Fruit fly (Drosophila melanogaster) ovary, adult (tissue): ENCODE results near the gene CG4822.

Source experiments
- CG17801 ChIP-seq: fragments of 200-800 bp; optimal IDR thresholded peaks from 2 replicates; lab custom pipeline; 2019; ENCODE audit warnings: missing biosample characterization, mild to moderate bottlenecking, missing genetic modification characterization, moderate library complexity; ENCODE audit not compliant: partially characterized antibody

CG4822 gene

dm6 chr2L:102161-102761, 19.3 kb downstream of the CG4822 start, which contains the start of gene Creld:
Creld (plus strand) TSS chr2L:102380.
- TF ChIP-seq CG17801, result peak; percentile 68

dm6 chr2L:94639-95059, 26.9 kb downstream of the CG4822 start, which contains the start of gene Zir:
Zir (plus strand) TSS chr2L:94739.
- no peak for TF ChIP-seq CG17801

- TF ChIP-seq CG17801, result no peak
Observed at dm6 chr2L:94096-94495, 27.5 kb downstream of the CG4822 start.

- TF ChIP-seq CG17801, result no peak
Observed at dm6 chr2L:92993-93392, 28.6 kb downstream of the CG4822 start.

dm6 chr2L:91830-92229, 29.7 kb downstream of the CG4822 start:
- no peak for TF ChIP-seq CG17801

dm6 chr2L:91333-91732, 30.2 kb downstream of the CG4822 start:
- no peak for TF ChIP-seq CG17801

- no peak for TF ChIP-seq CG17801
Observed at dm6 chr2L:90081-90480, 31.5 kb downstream of the CG4822 start.

- no peak for TF ChIP-seq CG17801
Observed at dm6 chr2L:89158-89557, 32.4 kb downstream of the CG4822 start.

dm6 chr2L:88528-88927, 33.0 kb downstream of the CG4822 start:
- TF ChIP-seq CG17801, result no peak

- peak; percentile 50 for TF ChIP-seq CG17801
Observed at dm6 chr2L:87255-87723, 34.3 kb downstream of the CG4822 start, which contains the start of gene net. net (minus strand) TSS chr2L:87387.

dm6 chr2L:85701-86100, 35.9 kb downstream of the CG4822 start:
- TF ChIP-seq CG17801, result no peak

dm6 chr2L:85099-85498, 36.5 kb downstream of the CG4822 start:
- TF ChIP-seq CG17801, result no peak

dm6 chr2L:82080-82479, 39.5 kb downstream of the CG4822 start:
- no peak for TF ChIP-seq CG17801

dm6 chr2L:81198-81597, 40.4 kb downstream of the CG4822 start:
- TF ChIP-seq CG17801, result no peak

- no peak for TF ChIP-seq CG17801
Observed at dm6 chr2L:78828-79227, 42.7 kb downstream of the CG4822 start.

dm6 chr2L:76048-76447, 45.5 kb downstream of the CG4822 start, which contains the start of gene CG11374:
CG11374 (plus strand) TSS chr2L:76348.
- TF ChIP-seq CG17801, result no peak

dm6 chr2L:73760-74388, 47.7 kb downstream of the CG4822 start:
- TF ChIP-seq CG17801, result no peak

- TF ChIP-seq CG17801, result no peak
Observed at dm6 chr2L:72752-73435, 48.7 kb downstream of the CG4822 start.
